Worm (Caenorhabditis elegans): ENCODE measurements around the gene gei-15.

DNA sequence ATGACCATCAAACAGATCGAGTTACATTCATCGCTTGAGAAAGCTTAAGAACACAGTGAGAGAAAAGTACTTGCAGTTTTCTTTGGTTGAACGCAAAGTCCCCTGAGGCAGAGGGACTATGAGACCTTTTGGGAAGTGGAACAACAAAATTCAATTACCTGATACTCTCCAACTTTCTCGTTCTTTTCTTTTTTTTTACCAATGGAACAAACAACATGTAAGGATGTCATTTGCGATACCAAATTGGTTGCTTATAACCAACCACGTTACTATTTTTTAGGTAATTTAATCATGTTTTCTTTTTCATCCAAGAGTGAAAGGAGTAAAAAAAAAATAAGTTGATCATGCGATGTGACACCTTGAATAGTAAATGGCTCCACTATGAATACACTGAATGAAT is 33.7 kb upstream of the gei-15 start:
- no peak for TF ChIP-seq him-1 (tag; optimal IDR thresholded peaks at IDR 0.05)
- TF ChIP-seq dao-5 (tag; optimal IDR thresholded peaks at IDR 0.05), result no peak
- TF ChIP-seq W03F9.2 (tag; optimal IDR thresholded peaks at IDR 0.05), result no peak
